Worm (Caenorhabditis elegans): ENCODE results near the gene M18.6.
"Not testable (repeated sequence)": the region's sequence is repeated elsewhere in the genome, so short reads cannot be mapped to it uniquely, and the experiment has no call there.

The M18.6 gene

DNA sequence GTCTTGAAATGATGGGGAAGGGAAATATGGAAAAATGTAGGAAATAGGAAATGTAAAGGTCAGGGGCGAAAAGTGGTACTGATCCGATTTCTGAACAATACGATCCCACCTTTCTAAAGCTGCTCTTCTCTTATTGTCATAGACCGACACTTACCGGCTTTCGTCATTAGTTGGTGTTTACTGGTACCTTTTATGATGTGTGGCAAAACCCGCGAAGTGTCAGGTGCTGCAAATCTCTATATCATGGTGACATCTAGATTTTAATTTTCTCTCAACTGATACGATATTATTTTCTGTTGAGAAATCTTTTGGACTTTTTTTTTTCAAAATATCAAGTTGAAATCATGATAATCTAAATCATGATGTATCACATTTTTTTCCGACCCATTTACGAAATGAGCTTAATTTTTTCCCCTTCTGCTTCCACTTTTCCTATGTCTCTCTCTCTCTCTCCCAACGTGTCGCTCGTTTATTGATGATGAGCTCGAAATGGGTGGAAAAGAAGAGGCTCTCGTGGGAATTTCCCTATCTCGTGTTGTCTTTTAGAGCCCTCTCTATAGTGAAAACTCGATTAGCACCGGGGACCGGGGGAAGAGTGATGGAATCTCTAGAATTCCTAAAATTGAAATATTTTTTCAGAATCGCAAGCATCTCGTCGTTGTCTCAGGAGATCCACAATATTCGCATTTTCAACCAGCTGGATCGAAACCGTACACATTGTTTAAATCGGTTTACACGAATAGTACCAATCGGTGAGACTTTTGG lies 10.4 kb downstream of the M18.6 start:
- no peak for TF ChIP-seq ztf-23 (GFP tag; IDR thresholded peaks at IDR 0.05)
- TF ChIP-seq med-1 (GFP tag; optimal IDR thresholded peaks at IDR 0.05; ENCODE audit: insufficient read depth) = no peak
- no peak for TF ChIP-seq flt-1 (GFP tag; IDR thresholded peaks at IDR 0.05)

DNA sequence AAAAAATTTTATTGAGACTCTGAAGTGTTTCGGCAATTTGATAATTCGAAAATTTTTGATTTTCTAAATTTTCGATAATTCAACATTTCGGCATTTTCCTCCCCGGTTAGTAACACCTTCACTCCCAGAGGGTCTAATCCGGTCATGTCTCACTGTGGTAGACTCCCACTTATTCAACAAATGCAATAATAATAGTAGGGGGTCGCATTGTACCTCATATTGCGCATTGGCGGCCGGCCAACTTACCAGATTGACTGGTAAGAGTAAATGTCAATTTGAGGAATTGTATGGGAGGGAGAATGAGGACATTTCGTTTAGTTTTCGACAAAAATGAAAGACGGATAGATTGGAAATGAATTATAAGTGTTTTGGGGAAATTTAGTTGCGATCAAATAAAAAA lies 12.7 kb downstream of the M18.6 start:
- TF ChIP-seq ztf-23 (GFP tag; IDR thresholded peaks at IDR 0.05) (no peak), tab-1 (GFP tag; IDR thresholded peaks at IDR 0.05) (no peak), ref-1 (GFP tag; conservative IDR thresholded peaks at IDR 0.05) (no peak), med-1 (GFP tag; optimal IDR thresholded peaks at IDR 0.05; ENCODE audit: insufficient read depth) (no peak), T22C8.4 (GFP tag; IDR thresholded peaks at IDR 0.05) (no peak), cog-1 (tag; optimal IDR thresholded peaks at IDR 0.05) (no peak), flt-1 (GFP tag; IDR thresholded peaks at IDR 0.05) (no peak; the same call in 1 of the 2 replicates), ztf-29 (GFP tag; IDR thresholded peaks at IDR 0.05) (no peak), klf-2 (GFP tag; conservative IDR thresholded peaks at IDR 0.05) (no peak)

DNA sequence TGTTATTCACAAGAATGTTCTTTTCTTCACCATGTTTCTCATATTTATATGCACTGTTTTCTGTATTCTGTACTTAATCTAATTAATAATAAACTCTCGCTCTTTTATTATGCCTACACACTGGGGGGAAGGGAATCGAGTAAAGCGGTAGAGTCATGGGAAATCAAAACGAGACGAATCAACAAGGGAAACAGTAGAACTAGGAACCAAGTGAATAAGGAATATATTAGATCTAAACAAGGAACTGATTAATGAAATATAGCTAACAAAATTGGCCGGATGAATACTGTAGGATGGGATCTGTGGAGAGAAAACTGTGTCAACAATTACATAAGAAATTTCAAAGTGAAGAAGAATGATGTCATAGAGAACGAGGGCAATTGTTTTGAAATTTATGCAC lies 13.9 kb downstream of the M18.6 start:
- no peak for TF ChIP-seq cog-1 (tag; optimal IDR thresholded peaks at IDR 0.05)
- TF ChIP-seq tab-1 (GFP tag; IDR thresholded peaks at IDR 0.05) = no peak
- no peak for TF ChIP-seq ref-1 (GFP tag; conservative IDR thresholded peaks at IDR 0.05)
- TF ChIP-seq T22C8.4 (GFP tag; IDR thresholded peaks at IDR 0.05) = no peak
- TF ChIP-seq ztf-29 (GFP tag; IDR thresholded peaks at IDR 0.05) = no peak
- TF ChIP-seq flt-1 (GFP tag; IDR thresholded peaks at IDR 0.05) = no peak
- TF ChIP-seq med-1 (GFP tag; optimal IDR thresholded peaks at IDR 0.05; ENCODE audit: insufficient read depth) = no peak
- TF ChIP-seq ztf-23 (GFP tag; IDR thresholded peaks at IDR 0.05) = no peak
- TF ChIP-seq klf-2 (GFP tag; conservative IDR thresholded peaks at IDR 0.05) = no peak

ce11 chrIV:12138093-12138492 lies 17.0 kb downstream of the M18.6 start, which contains the start of gene B0001.4:
TSS of gene B0001.4 (minus strand) at chrIV:12138193.
- not testable (repeated sequence) for TF ChIP-seq klf-2 (GFP tag; conservative IDR thresholded peaks at IDR 0.05); cog-1 (tag; optimal IDR thresholded peaks at IDR 0.05); flt-1 (GFP tag; IDR thresholded peaks at IDR 0.05)

ce11 chrIV:12140959-12141358 lies 19.8 kb downstream of the M18.6 start, which contains the start of gene B0001.8:
TSS of gene B0001.8 (minus strand) at chrIV:12141059.
- TF ChIP-seq klf-2 (GFP tag; conservative IDR thresholded peaks at IDR 0.05) = no peak
- TF ChIP-seq flt-1 (GFP tag; IDR thresholded peaks at IDR 0.05) = no peak
- TF ChIP-seq tab-1 (GFP tag; IDR thresholded peaks at IDR 0.05) = no peak
- no peak for TF ChIP-seq med-1 (GFP tag; optimal IDR thresholded peaks at IDR 0.05; ENCODE audit: insufficient read depth)
- no peak for TF ChIP-seq ztf-23 (GFP tag; IDR thresholded peaks at IDR 0.05)
- no peak for TF ChIP-seq T22C8.4 (GFP tag; IDR thresholded peaks at IDR 0.05)
- no peak for TF ChIP-seq ztf-29 (GFP tag; IDR thresholded peaks at IDR 0.05)
- no peak for TF ChIP-seq cog-1 (tag; optimal IDR thresholded peaks at IDR 0.05)

DNA sequence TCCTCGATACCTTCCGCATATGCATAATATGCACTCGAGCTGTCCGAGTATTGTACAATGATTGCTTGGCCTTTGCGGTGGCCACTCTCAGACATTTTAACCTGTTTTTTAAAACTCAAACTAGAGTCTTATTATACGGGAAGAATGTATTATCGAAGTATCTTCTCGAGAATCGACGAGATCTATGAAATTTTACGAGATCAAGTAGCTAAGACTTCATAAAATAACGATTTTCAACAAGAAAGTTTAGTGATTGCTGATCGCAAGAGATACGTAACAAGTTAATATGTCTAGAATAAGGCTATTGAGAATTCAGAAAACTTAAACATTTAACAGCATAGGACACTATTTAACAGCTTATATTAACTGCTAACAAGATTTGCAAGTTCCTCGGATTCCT lies 22.1 kb downstream of the M18.6 start, which contains the start of gene B0001.5:
B0001.5 (minus strand) TSS at position 101 of the 400 bp plus-strand sequence.
- TF ChIP-seq tab-1 (GFP tag; IDR thresholded peaks at IDR 0.05) (no peak), ztf-23 (GFP tag; IDR thresholded peaks at IDR 0.05) (no peak), med-1 (GFP tag; optimal IDR thresholded peaks at IDR 0.05; ENCODE audit: insufficient read depth) (no peak), ztf-29 (GFP tag; IDR thresholded peaks at IDR 0.05) (no peak), T22C8.4 (GFP tag; IDR thresholded peaks at IDR 0.05) (no peak), flt-1 (GFP tag; IDR thresholded peaks at IDR 0.05) (no peak), ref-1 (GFP tag; conservative IDR thresholded peaks at IDR 0.05) (no peak), cog-1 (tag; optimal IDR thresholded peaks at IDR 0.05) (no peak), klf-2 (GFP tag; conservative IDR thresholded peaks at IDR 0.05) (no peak)

DNA sequence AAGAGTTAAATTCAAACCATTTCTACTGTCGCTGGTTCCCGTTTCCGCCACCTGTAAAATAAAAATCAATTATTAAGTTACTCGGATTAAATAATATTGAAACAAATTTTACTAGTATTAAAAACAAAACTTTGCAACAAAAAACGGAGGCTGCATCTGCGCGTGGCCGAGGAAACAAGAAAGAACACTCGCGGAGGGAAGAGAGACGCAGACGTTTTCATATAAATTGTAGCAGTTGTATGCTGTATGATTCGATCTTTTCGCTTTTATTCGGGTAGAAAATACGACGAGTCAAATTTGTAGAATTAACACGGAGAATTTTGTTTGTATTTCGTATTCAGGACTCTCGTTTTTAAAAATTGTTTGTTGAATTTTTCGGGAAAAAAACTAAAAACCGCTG lies 24.6 kb downstream of the M18.6 start, which contains the start of gene B0001.3:
B0001.3 (minus strand) TSS at position 55 of the 400 bp plus-strand sequence.
- TF ChIP-seq flt-1 (GFP tag; IDR thresholded peaks at IDR 0.05) (no peak), tab-1 (GFP tag; IDR thresholded peaks at IDR 0.05) (no peak), klf-2 (GFP tag; conservative IDR thresholded peaks at IDR 0.05) (no peak), med-1 (GFP tag; optimal IDR thresholded peaks at IDR 0.05; ENCODE audit: insufficient read depth) (no peak), ztf-23 (GFP tag; IDR thresholded peaks at IDR 0.05) (no peak), ref-1 (GFP tag; conservative IDR thresholded peaks at IDR 0.05) (no peak), T22C8.4 (GFP tag; IDR thresholded peaks at IDR 0.05) (no peak), cog-1 (tag; optimal IDR thresholded peaks at IDR 0.05) (no peak), ztf-29 (GFP tag; IDR thresholded peaks at IDR 0.05) (no peak)

ce11 chrIV:12149609-12150008 lies 28.5 kb downstream of the M18.6 start:
- TF ChIP-seq tab-1 (GFP tag; IDR thresholded peaks at IDR 0.05) (no peak), flt-1 (GFP tag; IDR thresholded peaks at IDR 0.05) (no peak), med-1 (GFP tag; optimal IDR thresholded peaks at IDR 0.05; ENCODE audit: insufficient read depth) (no peak), T22C8.4 (GFP tag; IDR thresholded peaks at IDR 0.05) (no peak), klf-2 (GFP tag; conservative IDR thresholded peaks at IDR 0.05) (no peak), ztf-29 (GFP tag; IDR thresholded peaks at IDR 0.05) (no peak), ztf-23 (GFP tag; IDR thresholded peaks at IDR 0.05) (no peak), ref-1 (GFP tag; conservative IDR thresholded peaks at IDR 0.05) (no peak)

ce11 chrIV:12150877-12151276 lies 29.8 kb downstream of the M18.6 start, which contains the start of gene B0001.2:
TSS of gene B0001.2 (minus strand) at chrIV:12150977.
- no peak for TF ChIP-seq ztf-23 (GFP tag; IDR thresholded peaks at IDR 0.05)
- TF ChIP-seq ref-1 (GFP tag; conservative IDR thresholded peaks at IDR 0.05) = no peak

DNA sequence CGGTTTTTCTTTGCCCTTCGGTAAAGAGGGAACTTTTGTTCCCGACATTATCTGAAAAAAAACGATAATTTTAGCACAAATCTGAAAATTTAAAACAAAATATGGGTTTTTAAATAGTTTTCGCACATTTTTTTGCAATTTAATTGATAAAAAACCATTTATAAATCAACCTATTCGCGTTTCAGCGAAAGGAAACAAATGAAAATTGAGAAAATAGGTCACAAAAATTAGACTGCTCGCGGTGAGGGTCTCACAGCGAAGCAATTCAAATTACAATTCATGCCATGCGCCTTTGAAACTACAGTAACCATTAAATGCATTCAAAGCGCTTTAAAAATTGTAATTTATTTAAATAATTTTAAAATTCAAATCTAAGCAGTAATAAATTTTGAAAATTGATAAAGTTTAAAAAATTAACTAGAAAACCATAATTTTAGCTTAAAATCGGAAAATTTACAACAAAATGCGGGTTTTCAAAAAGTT lies 33.1 kb downstream of the M18.6 start, which contains the start of gene B0001.7:
B0001.7 (minus strand) TSS at position 51 of the 483 bp plus-strand sequence.
- TF ChIP-seq med-1 (GFP tag; optimal IDR thresholded peaks at IDR 0.05; ENCODE audit: insufficient read depth) (no peak), T22C8.4 (GFP tag; IDR thresholded peaks at IDR 0.05) (no peak), ztf-29 (GFP tag; IDR thresholded peaks at IDR 0.05) (no peak), ztf-23 (GFP tag; IDR thresholded peaks at IDR 0.05) (no peak), flt-1 (GFP tag; IDR thresholded peaks at IDR 0.05) (no peak), cog-1 (tag; optimal IDR thresholded peaks at IDR 0.05) (no peak), ref-1 (GFP tag; conservative IDR thresholded peaks at IDR 0.05) (no peak), klf-2 (GFP tag; conservative IDR thresholded peaks at IDR 0.05) (no peak), tab-1 (GFP tag; IDR thresholded peaks at IDR 0.05) (no peak)

Data from whole organism, midembryonic.